Fruit fly (Drosophila melanogaster) whole organism, embryonic: ENCODE data around the gene CG7695.

Experiments
- ATbp ChIP-seq: fragments of 200-800 bp; sonication (Bioruptor generic); optimal IDR thresholded peaks from 2 replicates; lab custom pipeline; 2017; ENCODE audit warnings: missing biosample characterization, mild to moderate bottlenecking, missing genetic modification characterization, missing genetic modification reagents
- Atf3 ChIP-seq: fragments of 200-800 bp; sonication (Bioruptor generic); optimal IDR thresholded peaks from 3 replicates; lab custom pipeline; 2016; ENCODE audit warnings: missing biosample characterization, missing genetic modification characterization
- Awh ChIP-seq: fragments of 200-800 bp; sonication (Bioruptor generic); IDR thresholded peaks from 2 replicates; pipeline ENCODE4, ENCODE4 v1.3.6; 2022; ENCODE audit warnings: missing biosample characterization, missing genetic modification characterization
- CG10543 ChIP-seq: fragments of 200-800 bp; sonication (Bioruptor generic); optimal IDR thresholded peaks from 3 replicates; lab custom pipeline; 2017; ENCODE audit warnings: missing biosample characterization, mild to moderate bottlenecking, missing genetic modification characterization, moderate library complexity
- CG10654 ChIP-seq: fragments of 200-800 bp; sonication (Bioruptor generic); optimal IDR thresholded peaks from 2 replicates; lab custom pipeline; 2016; ENCODE audit warnings: missing biosample characterization, missing genetic modification characterization
- CG11696 ChIP-seq: fragments of 200-800 bp; sonication (Bioruptor generic); IDR thresholded peaks from 2 replicates; pipeline ENCODE4 v1.3.6; 2022; ENCODE audit warnings: missing biosample characterization, missing genetic modification characterization
- CG12219 ChIP-seq: fragments of 200-800 bp; sonication (Bioruptor generic); optimal IDR thresholded peaks from 3 replicates; lab custom pipeline; 2018; ENCODE audit warnings: missing biosample characterization, mild to moderate bottlenecking, missing genetic modification characterization
- CG12744 ChIP-seq: fragments of 200-800 bp; sonication (Bioruptor generic); optimal IDR thresholded peaks from 2 replicates; lab custom pipeline; 2016; ENCODE audit warnings: missing biosample characterization, missing genetic modification characterization
- CG15011 ChIP-seq: fragments of 200-800 bp; sonication (Bioruptor generic); optimal IDR thresholded peaks from 3 replicates; lab custom pipeline; 2018; ENCODE audit warnings: missing biosample characterization, mild to moderate bottlenecking, missing genetic modification characterization
- CG17802 ChIP-seq: fragments of 200-800 bp; sonication (Bioruptor generic); optimal IDR thresholded peaks from 2 replicates; lab custom pipeline; 2018; ENCODE audit warnings: missing biosample characterization, mild to moderate bottlenecking, missing genetic modification characterization, moderate library complexity
- CG2202 ChIP-seq: fragments of 200-800 bp; sonication (Bioruptor generic); optimal IDR thresholded peaks from 2 replicates; lab custom pipeline; 2018; ENCODE audit warnings: missing biosample characterization, mild to moderate bottlenecking, missing genetic modification characterization
- CG5245 ChIP-seq: fragments of 200-800 bp; sonication (Bioruptor generic); optimal IDR thresholded peaks from 3 replicates; lab custom pipeline; 2016; ENCODE audit warnings: missing biosample characterization, missing genetic modification characterization
- CG6254 ChIP-seq: fragments of 200-800 bp; sonication (Bioruptor generic); optimal IDR thresholded peaks from 3 replicates; lab custom pipeline; 2017; ENCODE audit warnings: mild to moderate bottlenecking, missing biosample characterization, missing genetic modification reagents, missing genetic modification characterization
- CG6689 ChIP-seq: fragments of 200-800 bp; sonication (Bioruptor generic); IDR thresholded peaks from 2 replicates; pipeline ENCODE4 v1.3.6; 2022; ENCODE audit warnings: missing biosample characterization, missing genetic modification characterization
- CG7839 ChIP-seq: fragments of 200-800 bp; sonication (Bioruptor generic); optimal IDR thresholded peaks from 3 replicates; lab custom pipeline; 2018; ENCODE audit warnings: missing biosample characterization, mild to moderate bottlenecking, missing genetic modification characterization, moderate library complexity
- CG7928 ChIP-seq: fragments of 200-800 bp; sonication (Bioruptor generic); optimal IDR thresholded peaks from 2 replicates; lab custom pipeline; 2017; ENCODE audit warnings: missing biosample characterization, mild to moderate bottlenecking, missing genetic modification characterization
- CG8359 ChIP-seq: fragments of 200-800 bp; sonication (Bioruptor generic); optimal IDR thresholded peaks from 2 replicates; lab custom pipeline; 2017; ENCODE audit warnings: missing biosample characterization, mild to moderate bottlenecking, missing genetic modification characterization, borderline replicate concordance
- CG9215 ChIP-seq: fragments of 200-800 bp; sonication (Bioruptor generic); IDR thresholded peaks from 2 replicates; pipeline ENCODE4 v1.3.6; 2022; ENCODE audit warnings: missing biosample characterization, missing genetic modification characterization
- Camta ChIP-seq: fragments of 200-800 bp; sonication (Bioruptor generic); optimal IDR thresholded peaks from 2 replicates; lab custom pipeline; 2016; ENCODE audit warnings: missing biosample characterization, missing genetic modification characterization
- D ChIP-seq, 2 experiments: fragments of 200-800 bp in 1 of 2; fragments of >200 bp in 1 of 2; sonication (Bioruptor generic) in 1 of 2; optimal IDR thresholded peaks; 2 replicates in 1 of 2; 3 replicates in 1 of 2; lab custom pipeline; 2017; ENCODE audit warnings: mild to moderate bottlenecking in 1 of 2, missing biosample characterization in 1 of 2, missing genetic modification characterization in 1 of 2, missing genetic modification reagents in 1 of 2
- Dip2 ChIP-seq: fragments of 200-800 bp; sonication (Bioruptor generic); IDR thresholded peaks from 2 replicates; pipeline ENCODE4 v1.3.6; 2022; ENCODE audit warnings: missing biosample characterization, missing genetic modification characterization
- HLH3B ChIP-seq: fragments of 200-800 bp; sonication (Bioruptor generic); IDR thresholded peaks from 2 replicates; pipeline ENCODE4 v1.3.6; 2022; ENCODE audit warnings: missing biosample characterization, missing genetic modification characterization
- HLH4C ChIP-seq: fragments of 200-800 bp; sonication (Bioruptor generic); IDR thresholded peaks from 3 replicates; pipeline ENCODE4 v1.3.6; 2022; ENCODE audit warnings: missing biosample characterization, missing genetic modification characterization; ENCODE audit not compliant: partially characterized antibody
- Hr39 ChIP-seq: fragments of >200 bp; optimal IDR thresholded peaks from 2 replicates; lab custom pipeline; 2017
- Mrtf ChIP-seq: fragments of 200-800 bp; sonication (Bioruptor generic); IDR thresholded peaks from 3 replicates; pipeline ENCODE4 v1.3.6; 2022; ENCODE audit warnings: missing biosample characterization, missing genetic modification characterization
- Nf-YC ChIP-seq: fragments of 200-800 bp; optimal IDR thresholded peaks from 3 replicates; lab custom pipeline; 2019; ENCODE audit warnings: missing biosample characterization, mild to moderate bottlenecking, missing genetic modification characterization, moderate library complexity
- NfI ChIP-seq: fragments of 200-800 bp; sonication (Bioruptor generic); optimal IDR thresholded peaks from 3 replicates; lab custom pipeline; 2018; ENCODE audit warnings: missing biosample characterization, mild to moderate bottlenecking, missing genetic modification characterization, moderate library complexity
- TFAM ChIP-seq: fragments of 200-800 bp; sonication (Bioruptor generic); optimal IDR thresholded peaks from 2 replicates; lab custom pipeline; 2017; ENCODE audit warnings: missing biosample characterization, missing genetic modification characterization, inconsistent platforms
- ash1 ChIP-seq: fragments of 200-800 bp; sonication (Bioruptor generic); optimal IDR thresholded peaks from 2 replicates; lab custom pipeline; 2018; ENCODE audit warnings: missing biosample characterization, mild to moderate bottlenecking, missing genetic modification characterization
- bcd ChIP-seq: fragments of 200-800 bp; sonication (Bioruptor generic); optimal IDR thresholded peaks from 2 replicates; lab custom pipeline; 2017; ENCODE audit warnings: missing biosample characterization, mild to moderate bottlenecking, missing genetic modification characterization
- br ChIP-seq: fragments of >200 bp; optimal IDR thresholded peaks from 2 replicates; lab custom pipeline; 2017
- cato ChIP-seq: fragments of 200-800 bp; sonication (Bioruptor generic); optimal IDR thresholded peaks from 2 replicates; lab custom pipeline; 2016; ENCODE audit warnings: missing biosample characterization, missing genetic modification characterization, borderline replicate concordance
- caup ChIP-seq: fragments of 200-800 bp; sonication (Bioruptor generic); optimal IDR thresholded peaks from 3 replicates; lab custom pipeline; 2017; ENCODE audit warnings: missing biosample characterization, mild to moderate bottlenecking, missing genetic modification characterization, moderate library complexity; ENCODE audit not compliant: severe bottlenecking
- cg ChIP-seq: fragments of 200-800 bp; sonication (Bioruptor generic); optimal IDR thresholded peaks from 3 replicates; lab custom pipeline; 2019; ENCODE audit warnings: missing biosample characterization, mild to moderate bottlenecking, missing genetic modification characterization, moderate library complexity
- chn ChIP-seq: fragments of 200-800 bp; sonication (Bioruptor generic); optimal IDR thresholded peaks from 2 replicates; lab custom pipeline; 2016; ENCODE audit warnings: missing biosample characterization, missing genetic modification characterization
- da ChIP-seq: fragments of 200-800 bp; sonication (Bioruptor generic); optimal IDR thresholded peaks from 2 replicates; lab custom pipeline; 2016; ENCODE audit warnings: missing biosample characterization, missing genetic modification characterization
- ems ChIP-seq: fragments of 200-800 bp; sonication (Bioruptor generic); optimal IDR thresholded peaks from 3 replicates; lab custom pipeline; 2016; ENCODE audit warnings: missing biosample characterization, missing genetic modification characterization
- fd3F ChIP-seq: fragments of 200-800 bp; sonication (Bioruptor generic); optimal IDR thresholded peaks from 2 replicates; lab custom pipeline; 2018; ENCODE audit warnings: missing biosample characterization, mild to moderate bottlenecking, missing genetic modification characterization, moderate library complexity
- gt ChIP-seq: fragments of 200-800 bp; sonication (Bioruptor generic); IDR thresholded peaks from 2 replicates; pipeline ENCODE4 v1.3.6; 2022; ENCODE audit warnings: missing biosample characterization, missing genetic modification characterization
- hkb ChIP-seq, 2 experiments: fragments of 200-800 bp in 1 of 2; fragments of >200 bp in 1 of 2; sonication (Bioruptor generic) in 1 of 2; IDR thresholded peaks in 1 of 2; optimal IDR thresholded peaks in 1 of 2; 2 replicates each; pipeline versions ENCODE4 v1.3.6 to Lab custom; 2017 to 2022; ENCODE audit warnings: missing biosample characterization in 1 of 2, missing genetic modification characterization in 1 of 2
- kay ChIP-seq: fragments of 200-800 bp; sonication (Bioruptor generic); optimal IDR thresholded peaks from 2 replicates; lab custom pipeline; 2016; ENCODE audit warnings: missing biosample characterization, missing genetic modification characterization
- knrl ChIP-seq: fragments of 200-800 bp; sonication (Bioruptor generic); IDR thresholded peaks from 3 replicates; pipeline ENCODE4 v1.3.6; 2022; ENCODE audit warnings: missing biosample characterization, missing genetic modification characterization; ENCODE audit not compliant: partially characterized antibody
- pho ChIP-seq: fragments of 200-800 bp; sonication (Bioruptor generic); optimal IDR thresholded peaks from 2 replicates; lab custom pipeline; 2016; ENCODE audit warnings: missing biosample characterization, missing genetic modification characterization
- pum ChIP-seq: fragments of 200-800 bp; sonication (Bioruptor generic); optimal IDR thresholded peaks from 2 replicates; lab custom pipeline; 2016; ENCODE audit warnings: missing biosample characterization, missing genetic modification characterization
- sna ChIP-seq: fragments of 200-800 bp; sonication (Bioruptor generic); IDR thresholded peaks from 2 replicates; pipeline ENCODE4 v1.3.6; 2022; ENCODE audit warnings: missing biosample characterization, missing genetic modification characterization; ENCODE audit not compliant: partially characterized antibody
- stc ChIP-seq: fragments of 200-800 bp; sonication (Bioruptor generic); IDR thresholded peaks from 2 replicates; pipeline ENCODE4 v1.3.6; 2022; ENCODE audit warnings: missing biosample characterization, missing genetic modification characterization
- tna ChIP-seq: fragments of 200-800 bp; sonication (Bioruptor generic); IDR thresholded peaks from 2 replicates; pipeline ENCODE4 v1.3.6; 2022; ENCODE audit warnings: missing biosample characterization, missing genetic modification characterization; ENCODE audit not compliant: partially characterized antibody
- vnd ChIP-seq: fragments of 200-800 bp; sonication (Bioruptor generic); IDR thresholded peaks from 3 replicates; pipeline ENCODE4 v1.3.6; 2022; ENCODE audit warnings: missing biosample characterization, missing genetic modification characterization; ENCODE audit not compliant: partially characterized antibody

Gene CG7695

DNA sequence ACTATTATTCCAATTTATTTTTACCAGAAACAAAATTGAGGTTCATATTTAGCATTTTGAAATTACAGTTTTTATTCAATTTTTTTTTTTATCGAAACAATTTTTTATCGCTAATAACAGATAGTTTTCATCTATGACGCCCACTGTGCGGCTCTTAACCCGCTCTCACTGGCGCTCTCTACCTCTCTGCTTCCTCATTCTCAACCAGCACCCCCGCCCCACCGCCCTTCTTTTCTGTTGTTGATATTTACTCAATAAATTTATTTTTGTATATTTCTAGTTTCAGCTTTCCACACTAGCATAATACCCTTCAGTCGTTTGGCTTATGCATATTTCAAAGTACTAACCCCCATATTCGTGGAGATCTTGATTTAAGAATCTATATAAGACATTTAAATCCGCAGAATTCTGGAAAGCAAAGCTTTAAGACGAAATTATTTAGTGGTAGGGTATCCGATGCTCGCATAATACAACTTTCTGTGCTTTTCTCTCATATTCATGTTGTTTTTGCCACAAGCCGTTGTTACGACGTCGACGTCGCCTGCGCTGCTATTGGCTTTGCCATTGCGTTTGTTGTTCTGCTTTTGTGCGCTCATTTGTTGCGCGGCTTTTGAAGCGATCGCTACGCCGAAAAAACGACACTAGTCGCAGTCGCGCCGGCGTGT lies 33.3 kb downstream of the CG7695 start (continued):
- TF ChIP-seq bcd (peak; percentile 98), CG6254 (GFP tag; lab: Kevin White, UChicago) (peak; percentile 92), CG12219 (GFP tag; lab: Kevin White, UChicago) (peak; percentile 93), Dip2 (0 out of 2 replicates have a peak, but pooled peaks have one; percentile 21), CG2202 (tag; lab: Kevin White, UChicago) (peak; percentile 96), Hr39 (no peak), br (lab: Kevin White, UChicago) (no peak), da (GFP tag; lab: Kevin White, UChicago) (peak; percentile 86), fd3F (GFP tag; lab: Kevin White, UChicago) (peak; percentile 94), gt (GFP tag; lab: Robert Waterston, UW) (peak; percentile 85), CG5245 (GFP tag; lab: Kevin White, UChicago) (peak; percentile 95), Nf-YC (tag; lab: Kevin White, UChicago) (peak; percentile 91), pho (GFP tag; lab: Kevin White, UChicago) (peak; percentile 97), CG11696 (peak; percentile 83), CG12744 (GFP tag; lab: Kevin White, UChicago) (peak; percentile 93), CG10543 (GFP tag; lab: Kevin White, UChicago) (peak; percentile 99), Awh (GFP tag; lab: Robert Waterston, UW) (peak; percentile 95), cato (GFP tag; lab: Kevin White, UChicago) (peak; percentile 97), HLH4C (GFP tag; lab: Robert Waterston, UW) (peak; percentile 21; the same call in 1 of the 3 replicates), hkb (optimal IDR thresholded peaks at IDR 0.05; lab: Kevin White, UChicago) (peak; percentile 40), hkb (GFP tag; IDR thresholded peaks at IDR 0.05; lab: Robert Waterston, UW) (peak; percentile 97), Mrtf (GFP tag; lab: Robert Waterston, UW) (peak; percentile 94), CG6689 (GFP tag; lab: Robert Waterston, UW) (peak; percentile 95), CG7928 (GFP tag; lab: Kevin White, UChicago) (peak; percentile 76), ash1 (GFP tag; lab: Kevin White, UChicago) (peak; percentile 88), CG10654 (peak; percentile 96), CG8359 (GFP tag; lab: Kevin White, UChicago) (peak; percentile 93), knrl (0 out of 3 replicates have a peak, but pooled peaks have one; percentile 43), CG15011 (GFP tag; lab: Kevin White, UChicago) (peak; percentile 95), tna (GFP tag; lab: Robert Waterston, UW) (no peak), vnd (GFP tag; lab: Robert Waterston, UW) (no peak), CG7839 (peak; percentile 97), stc (peak; percentile 89), CG9215 (GFP tag; lab: Robert Waterston, UW) (peak; percentile 92), TFAM (GFP tag; lab: Kevin White, UChicago) (peak; percentile 86), ATbp (GFP tag; lab: Kevin White, UChicago) (peak; percentile 98), caup (GFP tag; lab: Kevin White, UChicago) (peak; percentile 97), sna (GFP tag; lab: Robert Waterston, UW) (0 out of 2 replicates have a peak, but pooled peaks have one; percentile 10), ems (GFP tag; lab: Kevin White, UChicago) (peak; percentile 97), cg (GFP tag; lab: Kevin White, UChicago) (no peak), D (optimal IDR thresholded peaks at IDR 0.05; lab: Kevin White, UChicago) (no peak), D (GFP tag; optimal IDR thresholded peaks at IDR 0.05; lab: Kevin White, UChicago) (peak; percentile 98), Atf3 (GFP tag; lab: Kevin White, UChicago) (peak; percentile 96), NfI (GFP tag; lab: Kevin White, UChicago) (peak; percentile 95), HLH3B (peak; percentile 94), Camta (peak; percentile 97), pum (peak; percentile 96), chn (peak; percentile 97), CG17802 (tag; lab: Kevin White, UChicago) (peak; percentile 89), kay (GFP tag; lab: Kevin White, UChicago) (peak; percentile 95)
